Worm (Caenorhabditis elegans) whole organism, mixed stage, embryonic: Measurements from ENCODE around the gene B0280.17.

Source experiments
- elt-3 ChIP-seq: fragments of 150-350 bp; optimal IDR thresholded peaks from 2 replicates; lab custom pipeline; 2014; ENCODE audit warnings: missing biosample characterization, missing genetic modification characterization
- lsy-2 ChIP-seq: fragments of 150-350 bp; optimal IDR thresholded peaks from 2 replicates; lab custom pipeline; 2014; ENCODE audit warnings: missing biosample characterization, missing genetic modification characterization
- mab-5 ChIP-seq: fragments of 150-350 bp; optimal IDR thresholded peaks from 2 replicates; lab custom pipeline; 2014; ENCODE audit warnings: missing biosample characterization, missing genetic modification characterization
- nhr-237 ChIP-seq: fragments of 150-350 bp; optimal IDR thresholded peaks from 2 replicates; lab custom pipeline; 2014; ENCODE audit warnings: missing biosample characterization, missing genetic modification characterization
- nhr-28 ChIP-seq: fragments of 150-350 bp; optimal IDR thresholded peaks from 2 replicates; lab custom pipeline; 2014; ENCODE audit warnings: missing biosample characterization, missing genetic modification characterization
- nhr-76 ChIP-seq: sonication (generic microtip); optimal IDR thresholded peaks from 2 replicates; lab custom pipeline; 2017; ENCODE audit warnings: missing biosample characterization, missing genetic modification characterization
- pha-4 ChIP-seq: fragments of 150-350 bp; optimal IDR thresholded peaks from 2 replicates; lab custom pipeline; 2018; ENCODE audit warnings: missing biosample characterization, missing genetic modification reagents, missing genetic modification characterization
- sptf-1 ChIP-seq: sonication (generic microtip); optimal IDR thresholded peaks from 2 replicates; lab custom pipeline; 2017; ENCODE audit warnings: mild to moderate bottlenecking, missing genetic modification characterization, moderate library complexity, missing compliant biosample characterization
- unc-39 ChIP-seq: fragments of 150-350 bp; optimal IDR thresholded peaks from 2 replicates; lab custom pipeline; 2014; ENCODE audit warnings: missing biosample characterization, missing genetic modification characterization
- unc-62 ChIP-seq: fragments of 150-350 bp; optimal IDR thresholded peaks from 2 replicates; lab custom pipeline; 2014; ENCODE audit warnings: missing biosample characterization, missing genetic modification reagents, missing genetic modification characterization

ce11 chrIII:7146341-7146740 is 10.4 kb upstream of the B0280.17 start:
- TF ChIP-seq lsy-2 (no peak), nhr-76 (tag; lab: Kevin White, UChicago) (no peak), sptf-1 (tag; lab: Kevin White, UChicago) (no peak), nhr-237 (tag; lab: Kevin White, UChicago) (no peak), elt-3 (tag; lab: Kevin White, UChicago) (no peak), pha-4 (tag; lab: Kevin White, UChicago) (no peak), mab-5 (tag; lab: Kevin White, UChicago) (no peak), unc-39 (no peak), unc-62 (GFP tag; lab: Kevin White, UChicago) (no peak), nhr-28 (tag; lab: Kevin White, UChicago) (no peak)
